Fruit fly (Drosophila melanogaster): Measurements from ENCODE around the gene Ldaf1.

- TF ChIP-seq CG34367 (tag; optimal IDR thresholded peaks at IDR 0.05) (no peak), D1 (tag; optimal IDR thresholded peaks at IDR 0.05) (no peak), CG8159 (tag; optimal IDR thresholded peaks at IDR 0.05) (no peak), CG15710 (tag; optimal IDR thresholded peaks at IDR 0.05) (no peak), CG32121 (GFP tag; IDR thresholded peaks at IDR 0.05) (no peak), Pif1B (GFP tag; optimal IDR thresholded peaks at IDR 0.05) (no peak), EcR (GFP tag; optimal IDR thresholded peaks at IDR 0.05) (no peak), CG10348 (GFP tag; IDR thresholded peaks at IDR 0.05) (no peak), Ets98B (GFP tag; IDR thresholded peaks at IDR 0.05) (no peak), fd96Ca (GFP tag; IDR thresholded peaks at IDR 0.05) (no peak), CG14655 (GFP tag; optimal IDR thresholded peaks at IDR 0.05) (no peak), CG12605 (GFP tag; IDR thresholded peaks at IDR 0.05) (no peak), CG4496 (GFP tag; IDR thresholded peaks at IDR 0.05) (no peak), CG17806 (tag; optimal IDR thresholded peaks at IDR 0.05) (no peak)
Measured at dm6 chrX:1903077-1903476, 1.4 kb upstream of the Ldaf1 start, which contains the start of gene CG32801.
